Worm (Caenorhabditis elegans) whole organism, L4 larva: Measurements from ENCODE around the gene W01D2.3.

Experiments
- D1046.2 ChIP-seq: fragments of 200-800 bp; sonication (Bioruptor generic); IDR thresholded peaks from 2 replicates; pipeline ENCODE4 v1.3.6; 2022; ENCODE audit warnings: missing genetic modification characterization, missing compliant biosample characterization
- F44E2.7 ChIP-seq: fragments of 200-800 bp; sonication (Bioruptor generic); IDR thresholded peaks from 2 replicates; pipeline ENCODE4 v2.1.2; 2022; ENCODE audit warnings: missing genetic modification characterization, missing compliant biosample characterization
- T26A8.4 ChIP-seq: fragments of 200-800 bp; sonication (Bioruptor generic); IDR thresholded peaks from 2 replicates; pipeline ENCODE4 v1.3.6; 2022; ENCODE audit warnings: missing genetic modification characterization, missing compliant biosample characterization
- Y5F2A.4 ChIP-seq: fragments of 200-800 bp; sonication (Bioruptor generic); optimal IDR thresholded peaks from 2 replicates; lab custom pipeline; 2018; ENCODE audit warnings: mild to moderate bottlenecking, missing genetic modification characterization, missing compliant biosample characterization
- ZK337.2 ChIP-seq: fragments of 200-800 bp; sonication (Bioruptor generic); IDR thresholded peaks from 2 replicates; pipeline ENCODE4 v1.3.6; 2022; ENCODE audit warnings: missing genetic modification reagents, missing genetic modification characterization, missing compliant biosample characterization
- aha-1 ChIP-seq: fragments of 150-350 bp; peaks from one replicate; lab custom pipeline; 2014; ENCODE audit warnings: missing biosample characterization, missing genetic modification characterization
- aly-2 ChIP-seq: sonication (generic microtip); optimal IDR thresholded peaks from 2 replicates; lab custom pipeline; 2018; ENCODE audit warnings: missing biosample characterization, missing genetic modification characterization
- ceh-20 ChIP-seq: fragments of 200-800 bp; sonication (Bioruptor generic); IDR thresholded peaks from 2 replicates; pipeline ENCODE4 v1.3.6; 2022; ENCODE audit warnings: missing genetic modification reagents, missing genetic modification characterization, missing compliant biosample characterization
- ceh-28 ChIP-seq: fragments of 150-350 bp; optimal IDR thresholded peaks from 2 replicates; lab custom pipeline; 2014; ENCODE audit warnings: missing biosample characterization, missing genetic modification reagents, missing genetic modification characterization
- ceh-32 ChIP-seq: sonication (generic microtip); optimal IDR thresholded peaks from 2 replicates; lab custom pipeline; 2016; ENCODE audit warnings: mild to moderate bottlenecking, missing genetic modification characterization, missing compliant biosample characterization; ENCODE audit not compliant: poor library complexity
- ceh-82 ChIP-seq: sonication (generic microtip); optimal IDR thresholded peaks from 2 replicates; lab custom pipeline; 2017; ENCODE audit warnings: missing biosample characterization, missing genetic modification characterization
- ces-1 ChIP-seq: fragments of 150-350 bp; sonication (generic microtip); optimal IDR thresholded peaks from 4 replicates; lab custom pipeline; 2014; ENCODE audit warnings: missing biosample characterization, missing genetic modification reagents, missing genetic modification characterization
- cey-2 ChIP-seq: sonication (generic microtip); optimal IDR thresholded peaks from 3 replicates; lab custom pipeline; 2017; ENCODE audit warnings: missing genetic modification characterization, mild to moderate bottlenecking, missing compliant biosample characterization, antibody characterized with exemption, borderline replicate concordance; ENCODE audit not compliant: insufficient read depth
- ctbp-1 ChIP-seq: fragments of 200-800 bp; sonication (Bioruptor generic); IDR thresholded peaks from 2 replicates; pipeline ENCODE4 v1.3.6; 2022; ENCODE audit warnings: missing genetic modification reagents, missing genetic modification characterization, missing compliant biosample characterization
- daf-19 ChIP-seq: fragments of 200-800 bp; sonication (Bioruptor generic); conservative IDR thresholded peaks from 2 replicates; pipeline ENCODE4 v1.3.6; 2022; ENCODE audit warnings: missing genetic modification characterization, missing compliant biosample characterization
- dmd-9 ChIP-seq: fragments of 200-800 bp; sonication (Bioruptor generic); IDR thresholded peaks from 2 replicates; pipeline ENCODE4 v1.3.6; 2022; ENCODE audit warnings: missing genetic modification reagents, missing genetic modification characterization, missing compliant biosample characterization
- egl-27 ChIP-seq: sonication (generic microtip); optimal IDR thresholded peaks from 3 replicates; lab custom pipeline; 2017; ENCODE audit warnings: missing biosample characterization, missing genetic modification reagents, missing genetic modification characterization
- egl-43 ChIP-seq: fragments of 200-800 bp; sonication (Bioruptor generic); IDR thresholded peaks from 2 replicates; pipeline ENCODE4 v1.3.6; 2022; ENCODE audit warnings: missing genetic modification reagents, missing genetic modification characterization, missing compliant biosample characterization
- fkh-10 ChIP-seq: fragments of 150-350 bp; optimal IDR thresholded peaks from 2 replicates; lab custom pipeline; 2014; ENCODE audit warnings: missing biosample characterization, missing genetic modification reagents, missing genetic modification characterization
- fos-1 ChIP-seq: fragments of 150-350 bp; optimal IDR thresholded peaks from 2 replicates; lab custom pipeline; 2014; ENCODE audit warnings: missing biosample characterization, missing genetic modification characterization
- gei-8 ChIP-seq: fragments of 200-800 bp; sonication (Bioruptor generic); optimal IDR thresholded peaks from 2 replicates; lab custom pipeline; 2018; ENCODE audit warnings: mild to moderate bottlenecking, missing genetic modification characterization, missing compliant biosample characterization
- hif-1 ChIP-seq, 2 experiments: sonication (generic microtip); optimal IDR thresholded peaks; 2 replicates each; lab custom pipeline; 2016 to 2017; ENCODE audit warnings: missing compliant biosample characterization in 2 of 2, missing genetic modification characterization in 2 of 2, missing genetic modification reagents in 2 of 2, missing genotype in 2 of 2, mild to moderate bottlenecking in 1 of 2
- hlh-11 ChIP-seq: fragments of 200-800 bp; sonication (Bioruptor generic); optimal IDR thresholded peaks from 2 replicates; lab custom pipeline; 2018; ENCODE audit warnings: mild to moderate bottlenecking, missing genetic modification characterization, missing compliant biosample characterization
- hlh-30 ChIP-seq: sonication (generic microtip); optimal IDR thresholded peaks from 2 replicates; lab custom pipeline; 2017; ENCODE audit warnings: antibody characterized with exemption, mild to moderate bottlenecking, missing genetic modification characterization, missing compliant biosample characterization; ENCODE audit not compliant: insufficient read depth
- hmg-1.1 ChIP-seq: fragments of 200-800 bp; sonication (Bioruptor generic); IDR thresholded peaks from 2 replicates; pipeline ENCODE4 v1.3.6; 2022; ENCODE audit warnings: missing genetic modification reagents, missing genetic modification characterization, missing compliant biosample characterization
- lim-7 ChIP-seq: fragments of 200-800 bp; sonication (Bioruptor generic); IDR thresholded peaks from 2 replicates; pipeline ENCODE4 v1.3.6; 2022; ENCODE audit warnings: missing genetic modification characterization, missing compliant biosample characterization
- lin-29 ChIP-seq: fragments of 200-800 bp; sonication (Bioruptor generic); IDR thresholded peaks from 2 replicates; pipeline ENCODE4 v1.3.6; 2022; ENCODE audit warnings: missing genetic modification reagents, missing genetic modification characterization, missing compliant biosample characterization
- lin-38 ChIP-seq: fragments of 200-800 bp; sonication (Bioruptor generic); IDR thresholded peaks from 2 replicates; pipeline ENCODE4 v1.3.6; 2022; ENCODE audit warnings: missing genetic modification reagents, missing genetic modification characterization, missing compliant biosample characterization
- madf-5 ChIP-seq, 2 experiments: fragments of 200-800 bp; sonication (Bioruptor generic); IDR thresholded peaks; 2 replicates each; pipeline ENCODE4 v1.3.6; 2022; ENCODE audit warnings: missing compliant biosample characterization in 2 of 2, missing genetic modification characterization in 2 of 2
- madf-9 ChIP-seq: fragments of 200-800 bp; sonication (Bioruptor generic); conservative IDR thresholded peaks from 2 replicates; pipeline ENCODE4 v1.3.6; 2022; ENCODE audit warnings: missing genetic modification reagents, missing genetic modification characterization, missing compliant biosample characterization
- mes-2 ChIP-seq: sonication (generic microtip); optimal IDR thresholded peaks from 2 replicates; lab custom pipeline; 2016; ENCODE audit warnings: missing genotype, mild to moderate bottlenecking, missing genetic modification characterization, missing compliant biosample characterization; ENCODE audit not compliant: poor library complexity, severe bottlenecking
- nhr-11 ChIP-seq: fragments of 150-350 bp; optimal IDR thresholded peaks from 2 replicates; lab custom pipeline; 2014; ENCODE audit warnings: missing biosample characterization, missing genetic modification characterization
- nhr-41 ChIP-seq: fragments of 200-800 bp; sonication (Bioruptor generic); IDR thresholded peaks from 2 replicates; pipeline ENCODE4 v1.3.6; 2022; ENCODE audit warnings: missing genetic modification reagents, missing genetic modification characterization, missing compliant biosample characterization
- nhr-42 ChIP-seq: fragments of 200-800 bp; sonication (Bioruptor generic); IDR thresholded peaks from 2 replicates; pipeline ENCODE4 v1.3.6; 2022; ENCODE audit warnings: missing genetic modification characterization, missing compliant biosample characterization
- nhr-6 ChIP-seq: fragments of 150-350 bp; optimal IDR thresholded peaks from 2 replicates; lab custom pipeline; 2014; ENCODE audit warnings: missing biosample characterization, missing genetic modification characterization
- nhr-76 ChIP-seq: fragments of 150-350 bp; optimal IDR thresholded peaks from 2 replicates; lab custom pipeline; 2014; ENCODE audit warnings: missing biosample characterization, missing genetic modification characterization
- pha-4 ChIP-seq, 2 experiments: fragments of 150-350 bp in 1 of 2; fragments of 200-800 bp in 1 of 2; sonication (Bioruptor generic) in 1 of 2; IDR thresholded peaks in 1 of 2; optimal IDR thresholded peaks in 1 of 2; 2 replicates each; pipeline versions ENCODE4 v1.3.6 to Lab custom; 2014 to 2022; ENCODE audit warnings: missing genetic modification characterization in 2 of 2, missing genetic modification reagents in 2 of 2, missing biosample characterization in 1 of 2, missing compliant biosample characterization in 1 of 2
- pqm-1 ChIP-seq: sonication (generic microtip); optimal IDR thresholded peaks from 2 replicates; lab custom pipeline; 2017; ENCODE audit warnings: missing biosample characterization, missing genetic modification characterization
- rbr-2 ChIP-seq: sonication (generic microtip); optimal IDR thresholded peaks from 2 replicates; lab custom pipeline; 2016; ENCODE audit warnings: missing genotype, missing genetic modification characterization, missing compliant biosample characterization
- saeg-2 ChIP-seq: fragments of 200-800 bp; sonication (Bioruptor generic); IDR thresholded peaks from 2 replicates; pipeline ENCODE4 v1.3.6; 2022; ENCODE audit warnings: missing genetic modification reagents, missing genetic modification characterization, missing compliant biosample characterization
- sdz-12 ChIP-seq: fragments of 200-800 bp; sonication (Bioruptor generic); optimal IDR thresholded peaks from 2 replicates; lab custom pipeline; 2018; ENCODE audit warnings: mild to moderate bottlenecking, missing genetic modification characterization, missing compliant biosample characterization
- set-16 ChIP-seq: fragments of 200-800 bp; sonication (Bioruptor generic); IDR thresholded peaks from 2 replicates; pipeline ENCODE4 v1.3.6; 2022; ENCODE audit warnings: missing genetic modification reagents, missing genetic modification characterization, missing compliant biosample characterization
- snpc-1.2 ChIP-seq: fragments of 200-800 bp; sonication (Bioruptor generic); IDR thresholded peaks from 2 replicates; pipeline ENCODE4 v1.3.6; 2022; ENCODE audit warnings: missing genetic modification reagents, missing genetic modification characterization, missing compliant biosample characterization
- snpc-4 ChIP-seq: fragments of 150-350 bp; optimal IDR thresholded peaks from 2 replicates; lab custom pipeline; 2014; ENCODE audit warnings: missing biosample characterization, missing genetic modification characterization
- spr-3 ChIP-seq: fragments of 200-800 bp; sonication (Bioruptor generic); optimal IDR thresholded peaks from 2 replicates; lab custom pipeline; 2018; ENCODE audit warnings: mild to moderate bottlenecking, missing genetic modification characterization, missing compliant biosample characterization
- unc-130 ChIP-seq: sonication (generic microtip); optimal IDR thresholded peaks from 2 replicates; lab custom pipeline; 2016; ENCODE audit warnings: missing genetic modification reagents, missing genetic modification characterization, missing compliant biosample characterization
- zag-1 ChIP-seq: fragments of 150-350 bp; optimal IDR thresholded peaks from 2 replicates; lab custom pipeline; 2014; ENCODE audit warnings: missing biosample characterization, missing genetic modification characterization
- zip-11 ChIP-seq: fragments of 200-800 bp; sonication (Bioruptor generic); IDR thresholded peaks from 2 replicates; pipeline ENCODE4 v1.3.6; 2022; ENCODE audit warnings: missing genetic modification characterization, missing compliant biosample characterization
- zip-2 ChIP-seq: fragments of 150-350 bp; optimal IDR thresholded peaks from 2 replicates; lab custom pipeline; 2014; ENCODE audit warnings: missing biosample characterization, missing genetic modification characterization

W01D2.3 gene

ce11 chrII:14804259-14804899 lies at the start of gene W01D2.3:
W01D2.3 (minus strand) TSS chrII:14804309.
- TF ChIP-seq hlh-11 (tag; lab: Kevin White, UChicago) (peak; percentile 69), pha-4 (GFP tag; IDR thresholded peaks at IDR 0.05; lab: Robert Waterston, UW) (peak; percentile 83), pha-4 (tag; optimal IDR thresholded peaks at IDR 0.05; lab: Kevin White, UChicago) (no peak), egl-43 (GFP tag; lab: Robert Waterston, UW) (peak; percentile 67), madf-5 (GFP tag; IDR thresholded peaks at IDR 0.05; lab: Robert Waterston, UW) (0 out of 4 replicates have a peak, but pooled peaks have one; percentile 42 to 56), snpc-1.2 (GFP tag; lab: Robert Waterston, UW) (no peak), gei-8 (GFP tag; lab: Kevin White, UChicago) (peak; percentile 72), zip-11 (no peak), nhr-6 (peak; percentile 46), zip-2 (peak; percentile 67), ceh-28 (tag; lab: Kevin White, UChicago) (peak; percentile 35), lim-7 (peak; percentile 74; the same call in 1 of the 2 replicates), cey-2 (peak; percentile 35), D1046.2 (peak; percentile 71; the same call in 1 of the 2 replicates), mes-2 (peak; percentile 74), aha-1 (tag; lab: Kevin White, UChicago) (peak; percentile 14), saeg-2 (GFP tag; lab: Robert Waterston, UW) (peak; percentile 71; the same call in 1 of the 2 replicates), snpc-4 (tag; lab: Kevin White, UChicago) (peak; percentile 98), pqm-1 (no peak), daf-19 (GFP tag; lab: Robert Waterston, UW) (peak; percentile 85; the same call in 1 of the 2 replicates), Y5F2A.4 (peak; percentile 49), nhr-76 (tag; lab: Kevin White, UChicago) (no peak), rbr-2 (tag; lab: Kevin White, UChicago) (peak; percentile 81), nhr-11 (tag; lab: Kevin White, UChicago) (no peak), fos-1 (no peak), lin-29 (GFP tag; lab: Robert Waterston, UW) (peak; percentile 38; the same call in 1 of the 2 replicates), zag-1 (tag; lab: Kevin White, UChicago) (no peak), lin-38 (peak; percentile 79), ceh-82 (tag; lab: Kevin White, UChicago) (no peak), unc-130 (no peak), hlh-30 (tag; lab: Kevin White, UChicago) (peak; percentile 64), ctbp-1 (GFP tag; lab: Robert Waterston, UW) (peak; percentile 78), T26A8.4 (GFP tag; lab: Robert Waterston, UW) (peak; percentile 92), hif-1 (tag; optimal IDR thresholded peaks at IDR 0.05; lab: Kevin White, UChicago) (peak in 1 of 2 experiments; percentile 65), set-16 (GFP tag; lab: Robert Waterston, UW) (no peak; the same call in 1 of the 2 replicates), hmg-1.1 (GFP tag; lab: Robert Waterston, UW) (peak; percentile 87), dmd-9 (GFP tag; lab: Robert Waterston, UW) (peak; percentile 53; the same call in 1 of the 2 replicates), nhr-42 (GFP tag; lab: Robert Waterston, UW) (peak; percentile 89), ceh-32 (tag; lab: Kevin White, UChicago) (peak; percentile 11), madf-9 (peak; percentile 53; the same call in 1 of the 2 replicates), ZK337.2 (peak; percentile 61; the same call in 1 of the 2 replicates), sdz-12 (GFP tag; lab: Kevin White, UChicago) (no peak), ces-1 (GFP tag; lab: Kevin White, UChicago) (no peak), aly-2 (tag; lab: Kevin White, UChicago) (peak; percentile 71), fkh-10 (no peak), F44E2.7 (GFP tag; lab: Robert Waterston, UW) (no peak), nhr-41 (GFP tag; lab: Robert Waterston, UW) (peak; percentile 17; the same call in 1 of the 2 replicates), spr-3 (GFP tag; lab: Kevin White, UChicago) (peak; percentile 87), ceh-20 (GFP tag; lab: Robert Waterston, UW) (no peak; the same call in 1 of the 2 replicates), egl-27 (tag; lab: Kevin White, UChicago) (no peak)
